Worm (Caenorhabditis elegans) whole organism, L3 larva: ENCODE measurements around the gene F22B5.4.

ENCODE experiments used
- R02D3.7 ChIP-seq: fragments of 150-350 bp; optimal IDR thresholded peaks from 2 replicates; lab custom pipeline; 2014; ENCODE audit warnings: missing biosample characterization, missing genetic modification characterization
- aly-2 ChIP-seq: fragments of 150-350 bp; optimal IDR thresholded peaks from 2 replicates; lab custom pipeline; 2014; ENCODE audit warnings: missing biosample characterization, missing genetic modification characterization
- ama-1 ChIP-seq: fragments of 150-350 bp; optimal IDR thresholded peaks from 2 replicates; lab custom pipeline; 2018
- ceh-16 ChIP-seq: sonication (generic microtip); optimal IDR thresholded peaks from 2 replicates; lab custom pipeline; 2017; ENCODE audit warnings: missing biosample characterization, missing genetic modification characterization
- ceh-28 ChIP-seq: fragments of 150-350 bp; optimal IDR thresholded peaks from 2 replicates; lab custom pipeline; 2014; ENCODE audit warnings: missing biosample characterization, missing genetic modification reagents, missing genetic modification characterization
- ceh-82 ChIP-seq: fragments of 150-350 bp; optimal IDR thresholded peaks from 2 replicates; lab custom pipeline; 2014; ENCODE audit warnings: missing biosample characterization, missing genetic modification characterization
- ceh-9 ChIP-seq: sonication (generic microtip); optimal IDR thresholded peaks from 2 replicates; lab custom pipeline; 2018; ENCODE audit warnings: missing biosample characterization, missing genetic modification characterization
- daf-12 ChIP-seq: fragments of 150-350 bp; optimal IDR thresholded peaks from 2 replicates; lab custom pipeline; 2014; ENCODE audit warnings: missing biosample characterization, missing genetic modification reagents, missing genetic modification characterization
- egl-27 ChIP-seq: sonication (generic microtip); optimal IDR thresholded peaks from 4 replicates; lab custom pipeline; 2017; ENCODE audit warnings: missing biosample characterization, missing genetic modification reagents, missing genetic modification characterization
- egl-5 ChIP-seq: fragments of 150-350 bp; optimal IDR thresholded peaks from 2 replicates; lab custom pipeline; 2017; ENCODE audit warnings: missing biosample characterization, missing genetic modification reagents, missing genetic modification characterization, inconsistent platforms
- elt-1 ChIP-seq: fragments of 150-350 bp; optimal IDR thresholded peaks from 2 replicates; lab custom pipeline; 2014; ENCODE audit warnings: missing biosample characterization, missing genetic modification characterization
- elt-2 ChIP-seq: sonication (generic microtip); optimal IDR thresholded peaks from 2 replicates; lab custom pipeline; 2016; ENCODE audit warnings: missing genetic modification reagents, mild to moderate bottlenecking, missing genetic modification characterization, missing compliant biosample characterization
- elt-3 ChIP-seq, 3 experiments: fragments of 150-350 bp in 1 of 3; sonication (generic microtip) in 2 of 3; optimal IDR thresholded peaks; 2 replicates in 2 of 3; 4 replicates in 1 of 3; lab custom pipeline; 2014 to 2017; ENCODE audit warnings: missing biosample characterization in 3 of 3, missing genetic modification characterization in 3 of 3
- eor-1 ChIP-seq, 2 experiments: fragments of 150-350 bp; optimal IDR thresholded peaks; 2 replicates each; lab custom pipeline; 2014 to 2018; ENCODE audit warnings: missing biosample characterization in 2 of 2, missing genetic modification characterization in 2 of 2
- fkh-10 ChIP-seq: sonication (generic microtip); optimal IDR thresholded peaks from 2 replicates; lab custom pipeline; 2017; ENCODE audit warnings: missing biosample characterization, missing genetic modification reagents, missing genetic modification characterization
- fkh-2 ChIP-seq: fragments of 150-350 bp; optimal IDR thresholded peaks from 2 replicates; lab custom pipeline; 2014; ENCODE audit warnings: missing biosample characterization, missing genetic modification reagents, missing genetic modification characterization
- fos-1 ChIP-seq: fragments of 150-350 bp; optimal IDR thresholded peaks from 2 replicates; lab custom pipeline; 2014; ENCODE audit warnings: missing biosample characterization, missing genetic modification characterization
- lin-39 ChIP-seq: fragments of 150-350 bp; optimal IDR thresholded peaks from 2 replicates; lab custom pipeline; 2018; ENCODE audit warnings: missing biosample characterization, missing genetic modification reagents, missing genetic modification characterization
- lsy-12 ChIP-seq: sonication (generic microtip); optimal IDR thresholded peaks from 2 replicates; lab custom pipeline; 2016; ENCODE audit warnings: mild to moderate bottlenecking, missing genetic modification characterization, missing compliant biosample characterization
- mdl-1 ChIP-seq: fragments of 150-350 bp; optimal IDR thresholded peaks from 2 replicates; lab custom pipeline; 2014; ENCODE audit warnings: missing biosample characterization, missing genetic modification characterization
- mml-1 ChIP-seq: fragments of 150-350 bp; sonication (generic microtip); optimal IDR thresholded peaks from 3 replicates; lab custom pipeline; 2014; ENCODE audit warnings: missing biosample characterization, missing genetic modification characterization
- nfya-1 ChIP-seq: sonication (generic microtip); optimal IDR thresholded peaks from 2 replicates; lab custom pipeline; 2017; ENCODE audit warnings: missing genetic modification characterization, mild to moderate bottlenecking, missing compliant biosample characterization, antibody characterized with exemption, moderate library complexity; ENCODE audit not compliant: insufficient read depth
- nhr-11 ChIP-seq: fragments of 150-350 bp; optimal IDR thresholded peaks from 2 replicates; lab custom pipeline; 2014; ENCODE audit warnings: missing biosample characterization, missing genetic modification characterization
- nhr-12 ChIP-seq: fragments of 150-350 bp; optimal IDR thresholded peaks from 2 replicates; lab custom pipeline; 2014; ENCODE audit warnings: missing biosample characterization, missing genetic modification characterization
- nhr-23 ChIP-seq: fragments of 150-350 bp; optimal IDR thresholded peaks from 2 replicates; lab custom pipeline; 2014; ENCODE audit warnings: missing biosample characterization, missing genetic modification reagents, missing genetic modification characterization
- nhr-237 ChIP-seq: fragments of 150-350 bp; optimal IDR thresholded peaks from 2 replicates; lab custom pipeline; 2014; ENCODE audit warnings: missing biosample characterization, missing genetic modification characterization
- nhr-25 ChIP-seq: sonication (generic microtip); optimal IDR thresholded peaks from 2 replicates; lab custom pipeline; 2017; ENCODE audit warnings: missing biosample characterization, missing genetic modification characterization
- nhr-28 ChIP-seq: fragments of 150-350 bp; optimal IDR thresholded peaks from 2 replicates; lab custom pipeline; 2014; ENCODE audit warnings: missing biosample characterization, missing genetic modification characterization
- nhr-43 ChIP-seq: sonication (generic microtip); optimal IDR thresholded peaks from 2 replicates; lab custom pipeline; 2016; ENCODE audit warnings: mild to moderate bottlenecking, missing genetic modification characterization, missing compliant biosample characterization; ENCODE audit not compliant: poor library complexity, severe bottlenecking
- nhr-67 ChIP-seq: fragments of 150-350 bp; optimal IDR thresholded peaks from 2 replicates; lab custom pipeline; 2014; ENCODE audit warnings: missing biosample characterization, missing genetic modification characterization
- nhr-76 ChIP-seq: fragments of 150-350 bp; sonication (generic microtip); optimal IDR thresholded peaks from 5 replicates; lab custom pipeline; 2014; ENCODE audit warnings: missing biosample characterization, missing genetic modification characterization
- pha-4 ChIP-seq: fragments of 150-350 bp; optimal IDR thresholded peaks from 2 replicates; lab custom pipeline; 2014; ENCODE audit warnings: missing biosample characterization, missing genetic modification reagents, missing genetic modification characterization
- pqm-1 ChIP-seq: fragments of 150-350 bp; optimal IDR thresholded peaks from 2 replicates; lab custom pipeline; 2017; ENCODE audit warnings: missing biosample characterization, missing genetic modification characterization, inconsistent platforms
- sea-2 ChIP-seq: fragments of 150-350 bp; sonication (generic microtip); optimal IDR thresholded peaks from 4 replicates; lab custom pipeline; 2014; ENCODE audit warnings: missing biosample characterization, missing genetic modification reagents, missing genetic modification characterization
- skn-1 ChIP-seq: fragments of 150-350 bp; optimal IDR thresholded peaks from 2 replicates; lab custom pipeline; 2014; ENCODE audit warnings: missing biosample characterization, missing genetic modification characterization
- snpc-4 ChIP-seq: fragments of 150-350 bp; optimal IDR thresholded peaks from 2 replicates; lab custom pipeline; 2014; ENCODE audit warnings: missing biosample characterization, missing genetic modification characterization
- unc-39 ChIP-seq: sonication (generic microtip); optimal IDR thresholded peaks from 4 replicates; lab custom pipeline; 2017; ENCODE audit warnings: missing biosample characterization, missing genetic modification characterization
- unc-62 ChIP-seq: fragments of 150-350 bp; sonication (generic microtip); optimal IDR thresholded peaks from 4 replicates; lab custom pipeline; 2014; ENCODE audit warnings: missing biosample characterization, missing genetic modification reagents, missing genetic modification characterization
- zag-1 ChIP-seq: fragments of 150-350 bp; optimal IDR thresholded peaks from 2 replicates; lab custom pipeline; 2014; ENCODE audit warnings: missing biosample characterization, missing genetic modification characterization
- ztf-11 ChIP-seq: fragments of 150-350 bp; optimal IDR thresholded peaks from 2 replicates; lab custom pipeline; 2014; ENCODE audit warnings: missing biosample characterization, missing genetic modification characterization
- ztf-4 ChIP-seq: fragments of 150-350 bp; optimal IDR thresholded peaks from 2 replicates; lab custom pipeline; 2014; ENCODE audit warnings: missing biosample characterization, missing genetic modification characterization

The F22B5.4 gene

ce11 chrII:8479337-8479736 lies 29.8 kb downstream of the F22B5.4 start:
- peak; percentile 20 for TF ChIP-seq pha-4 (tag; lab: Kevin White, UChicago)
- peak; percentile 11 for TF ChIP-seq elt-2 (tag; lab: Kevin White, UChicago)
- TF ChIP-seq ama-1: peak; percentile 83
- TF ChIP-seq snpc-4: no peak
- no peak for TF ChIP-seq nhr-11 (tag; lab: Kevin White, UChicago)
- TF ChIP-seq nhr-43: peak; percentile 32
- TF ChIP-seq, all 47 proteins: peak for 4

ce11 chrII:8480166-8480565 lies 30.7 kb downstream of the F22B5.4 start, which contains the start of gene lact-4:
Gene lact-4, minus strand, starts transcription at chrII:8480478.
- TF ChIP-seq ztf-4 (no peak), pha-4 (tag; lab: Kevin White, UChicago) (no peak), aly-2 (tag; lab: Kevin White, UChicago) (no peak), elt-1 (tag; lab: Kevin White, UChicago) (no peak), mdl-1 (no peak), nhr-25 (tag; lab: Kevin White, UChicago) (no peak), mml-1 (tag; lab: Kevin White, UChicago) (no peak), fos-1 (tag; lab: Kevin White, UChicago) (no peak), egl-27 (tag; lab: Kevin White, UChicago) (no peak), elt-3 (tag; optimal IDR thresholded peaks at IDR 0.05; lab: Kevin White, UChicago) (no peak), R02D3.7 (no peak), nhr-237 (no peak), daf-12 (tag; lab: Kevin White, UChicago) (no peak), ceh-9 (tag; lab: Kevin White, UChicago) (no peak), skn-1 (tag; lab: Kevin White, UChicago) (no peak), unc-62 (no peak), nhr-43 (no peak), nhr-76 (tag; lab: Kevin White, UChicago) (no peak)
- TF ChIP-seq, all 47 proteins: peak for 0

- TF ChIP-seq lsy-12 (tag; lab: Kevin White, UChicago): no peak
- TF ChIP-seq eor-1 (tag; optimal IDR thresholded peaks at IDR 0.05; lab: Kevin White, UChicago): no peak
- TF ChIP-seq mdl-1: no peak
- TF ChIP-seq nhr-25 (tag; lab: Kevin White, UChicago): no peak
- TF ChIP-seq fkh-2 (tag; lab: Kevin White, UChicago): no peak
- no peak for TF ChIP-seq unc-62
- no peak for TF ChIP-seq ceh-82 (tag; lab: Kevin White, UChicago)
- TF ChIP-seq elt-3 (tag; optimal IDR thresholded peaks at IDR 0.05; lab: Kevin White, UChicago): no peak
- no peak for TF ChIP-seq unc-39 (tag; lab: Kevin White, UChicago)
- TF ChIP-seq nhr-12 (tag; lab: Kevin White, UChicago): no peak
- TF ChIP-seq pha-4 (tag; lab: Kevin White, UChicago): peak; percentile 50
- no peak for TF ChIP-seq R02D3.7
- no peak for TF ChIP-seq ztf-11 (tag; lab: Kevin White, UChicago)
- no peak for TF ChIP-seq ceh-9 (tag; lab: Kevin White, UChicago)
- peak; percentile 3 for TF ChIP-seq pqm-1 (tag; lab: Kevin White, UChicago)
- peak; percentile 37 for TF ChIP-seq nfya-1 (tag; lab: Kevin White, UChicago)
- no peak for TF ChIP-seq nhr-11 (tag; lab: Kevin White, UChicago)
- no peak for TF ChIP-seq fkh-10 (GFP tag; lab: Kevin White, UChicago)
- TF ChIP-seq ceh-28 (tag; lab: Kevin White, UChicago): no peak
- TF ChIP-seq mml-1 (tag; lab: Kevin White, UChicago): peak; percentile 45
- TF ChIP-seq skn-1 (tag; lab: Kevin White, UChicago): no peak
- TF ChIP-seq lin-39 (tag; lab: Kevin White, UChicago): no peak
- peak; percentile 55 for TF ChIP-seq elt-2 (tag; lab: Kevin White, UChicago)
- TF ChIP-seq nhr-237: no peak
- no peak for TF ChIP-seq ztf-4
- no peak for TF ChIP-seq zag-1 (tag; lab: Kevin White, UChicago)
- no peak for TF ChIP-seq nhr-23 (tag; lab: Kevin White, UChicago)
- no peak for TF ChIP-seq ceh-16 (tag; lab: Kevin White, UChicago)
- TF ChIP-seq nhr-43: peak; percentile 26
- TF ChIP-seq fos-1 (tag; lab: Kevin White, UChicago): no peak
- no peak for TF ChIP-seq nhr-67 (tag; lab: Kevin White, UChicago)
- peak; percentile 24 for TF ChIP-seq egl-5 (tag; lab: Kevin White, UChicago)
- TF ChIP-seq snpc-4: no peak
- no peak for TF ChIP-seq nhr-28 (tag; lab: Kevin White, UChicago)
- TF ChIP-seq daf-12 (tag; lab: Kevin White, UChicago): no peak
- no peak for TF ChIP-seq nhr-76 (tag; lab: Kevin White, UChicago)
- TF ChIP-seq sea-2 (GFP tag; lab: Kevin White, UChicago): no peak
- peak; percentile 88 for TF ChIP-seq ama-1
These were observed 31.7 kb downstream of the F22B5.4 start for ce11 chrII:8481033-8481708.
